Fruit fly (Drosophila melanogaster) S2 (cell line): ENCODE measurements around the gene CG45011.

Experiments used
- CG8478 ChIP-seq: fragments of >200 bp; optimal IDR thresholded peaks from 2 replicates; lab custom pipeline; 2018
- CTCF ChIP-seq, 2 experiments: fragments of >200 bp; optimal IDR thresholded peaks; 2 replicates each; lab custom pipeline; 2018

dm6 chr2L:11845159-11845788, 11.4 kb downstream of the CG45011 start:
- TF ChIP-seq CTCF (optimal IDR thresholded peaks at IDR 0.05; lab: Kevin White, UChicago) (no peak), CG8478 (lab: Kevin White, UChicago) (no peak)
